Worm (Caenorhabditis elegans) whole organism, L3 larva: ENCODE results near the gene F56D6.9.

Experiments
- ama-1 ChIP-seq: fragments of 150-350 bp; optimal IDR thresholded peaks from 2 replicates; lab custom pipeline; 2018
- ceh-82 ChIP-seq: fragments of 150-350 bp; optimal IDR thresholded peaks from 2 replicates; lab custom pipeline; 2014; ENCODE audit warnings: missing biosample characterization, missing genetic modification characterization
- ceh-9 ChIP-seq: sonication (generic microtip); optimal IDR thresholded peaks from 2 replicates; lab custom pipeline; 2018; ENCODE audit warnings: missing biosample characterization, missing genetic modification characterization
- daf-12 ChIP-seq: fragments of 150-350 bp; optimal IDR thresholded peaks from 2 replicates; lab custom pipeline; 2014; ENCODE audit warnings: missing biosample characterization, missing genetic modification reagents, missing genetic modification characterization
- egl-27 ChIP-seq: sonication (generic microtip); optimal IDR thresholded peaks from 4 replicates; lab custom pipeline; 2017; ENCODE audit warnings: missing biosample characterization, missing genetic modification reagents, missing genetic modification characterization
- fos-1 ChIP-seq: fragments of 150-350 bp; optimal IDR thresholded peaks from 2 replicates; lab custom pipeline; 2014; ENCODE audit warnings: missing biosample characterization, missing genetic modification characterization
- lin-39 ChIP-seq: fragments of 150-350 bp; optimal IDR thresholded peaks from 2 replicates; lab custom pipeline; 2018; ENCODE audit warnings: missing biosample characterization, missing genetic modification reagents, missing genetic modification characterization
- nfya-1 ChIP-seq: sonication (generic microtip); optimal IDR thresholded peaks from 2 replicates; lab custom pipeline; 2017; ENCODE audit warnings: missing genetic modification characterization, mild to moderate bottlenecking, missing compliant biosample characterization, antibody characterized with exemption, moderate library complexity; ENCODE audit not compliant: insufficient read depth
- nhr-12 ChIP-seq: fragments of 150-350 bp; optimal IDR thresholded peaks from 2 replicates; lab custom pipeline; 2014; ENCODE audit warnings: missing biosample characterization, missing genetic modification characterization
- nhr-237 ChIP-seq: fragments of 150-350 bp; optimal IDR thresholded peaks from 2 replicates; lab custom pipeline; 2014; ENCODE audit warnings: missing biosample characterization, missing genetic modification characterization
- nhr-28 ChIP-seq: fragments of 150-350 bp; optimal IDR thresholded peaks from 2 replicates; lab custom pipeline; 2014; ENCODE audit warnings: missing biosample characterization, missing genetic modification characterization
- nhr-43 ChIP-seq: sonication (generic microtip); optimal IDR thresholded peaks from 2 replicates; lab custom pipeline; 2016; ENCODE audit warnings: mild to moderate bottlenecking, missing genetic modification characterization, missing compliant biosample characterization; ENCODE audit not compliant: poor library complexity, severe bottlenecking
- pha-4 ChIP-seq: fragments of 150-350 bp; optimal IDR thresholded peaks from 2 replicates; lab custom pipeline; 2014; ENCODE audit warnings: missing biosample characterization, missing genetic modification reagents, missing genetic modification characterization
- ztf-4 ChIP-seq: fragments of 150-350 bp; optimal IDR thresholded peaks from 2 replicates; lab custom pipeline; 2014; ENCODE audit warnings: missing biosample characterization, missing genetic modification characterization

DNA sequence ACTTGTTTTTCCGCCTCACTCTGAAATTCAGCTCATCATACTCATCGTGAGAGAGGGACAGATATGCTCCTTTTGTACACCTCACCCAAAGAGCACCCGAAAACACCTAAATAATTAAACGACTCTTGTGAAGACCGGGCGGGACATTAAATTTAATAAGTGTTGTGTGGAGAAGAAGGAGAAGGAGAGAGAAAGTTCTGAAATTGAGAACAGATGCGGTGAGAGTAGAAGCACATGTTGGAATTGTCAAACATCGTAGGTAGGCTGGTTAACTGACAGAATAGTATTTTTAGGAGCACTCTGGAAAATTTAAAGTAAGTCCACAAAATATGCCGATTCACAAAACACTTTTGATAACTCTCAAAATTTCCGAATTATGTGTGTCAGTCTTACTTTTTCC, 38.6 kb upstream of the F56D6.9 start:
- no peak for TF ChIP-seq nhr-12 (tag; lab: Kevin White, UChicago)
- no peak for TF ChIP-seq ztf-4 (tag; lab: Kevin White, UChicago)
- no peak for TF ChIP-seq nhr-43 (tag; lab: Kevin White, UChicago)
- no peak for TF ChIP-seq nhr-28 (tag; lab: Kevin White, UChicago)
- no peak for TF ChIP-seq ama-1
- no peak for TF ChIP-seq lin-39 (tag; lab: Kevin White, UChicago)
- no peak for TF ChIP-seq fos-1 (tag; lab: Kevin White, UChicago)
- TF ChIP-seq pha-4, result no peak
- TF ChIP-seq nhr-237 (tag; lab: Kevin White, UChicago), result no peak
- no peak for TF ChIP-seq daf-12 (tag; lab: Kevin White, UChicago)
- no peak for TF ChIP-seq nfya-1
- TF ChIP-seq ceh-9 (tag; lab: Kevin White, UChicago), result no peak
- no peak for TF ChIP-seq ceh-82
- TF ChIP-seq egl-27 (tag; lab: Kevin White, UChicago), result no peak
